Worm (Caenorhabditis elegans) whole organism, L4/young adult: Measurements from ENCODE around the gene srh-209.

ENCODE experiments used
- W03F9.2 ChIP-seq: fragments of 150-350 bp; optimal IDR thresholded peaks from 2 replicates; lab custom pipeline; 2014; ENCODE audit warnings: missing biosample characterization, missing genetic modification characterization
- dao-5 ChIP-seq: sonication (generic microtip); optimal IDR thresholded peaks from 2 replicates; lab custom pipeline; 2016; ENCODE audit warnings: missing genotype, missing genetic modification characterization, moderate library complexity, missing compliant biosample characterization
- him-1 ChIP-seq: sonication (generic microtip); optimal IDR thresholded peaks from 2 replicates; lab custom pipeline; 2016; ENCODE audit warnings: missing genotype, missing genetic modification reagents, missing genetic modification characterization, missing compliant biosample characterization

- TF ChIP-seq W03F9.2 (tag; lab: Kevin White, UChicago) (no peak), dao-5 (tag; lab: Kevin White, UChicago) (no peak), him-1 (no peak)
Measured at ce11 chrV:18355742-18356141, 48.9 kb downstream of the srh-209 start, which contains the start of gene C08E8.2.
